Fruit fly (Drosophila melanogaster): ENCODE results near the gene RpL36A.

The RpL36A gene

dm6 chr2L:8009283-8010211 lies 33.2 kb downstream of the RpL36A start, which contains the start of gene CG12560 (continued):
- TF ChIP-seq CG2202 (tag; optimal IDR thresholded peaks at IDR 0.05) (no peak), B-H2 (GFP tag; optimal IDR thresholded peaks at IDR 0.05) (peak; percentile 6), dm (GFP tag; optimal IDR thresholded peaks at IDR 0.05) (peak; percentile 27), CG4707 (GFP tag; optimal IDR thresholded peaks at IDR 0.05) (no peak), Bteb2 (GFP tag; optimal IDR thresholded peaks at IDR 0.05) (no peak), gem (tag; optimal IDR thresholded peaks at IDR 0.05) (peak; percentile 24), TFAM (GFP tag; optimal IDR thresholded peaks at IDR 0.05) (no peak), cwo (GFP tag; optimal IDR thresholded peaks at IDR 0.05) (no peak), Atf6 (GFP tag; IDR thresholded peaks at IDR 0.05) (peak; percentile 31; the same call in 1 of the 2 replicates), Dp (GFP tag; optimal IDR thresholded peaks at IDR 0.05) (no peak), her (GFP tag; optimal IDR thresholded peaks at IDR 0.05) (peak; percentile 43), vfl (GFP tag; optimal IDR thresholded peaks at IDR 0.05) (peak; percentile 2), dysf (GFP tag; IDR thresholded peaks at IDR 0.05) (peak; percentile 39; the same call in 2 of the 3 replicates), CG13123 (GFP tag; optimal IDR thresholded peaks at IDR 0.05) (peak; percentile 2), CG10543 (GFP tag; optimal IDR thresholded peaks at IDR 0.05) (peak; percentile 23), CG32772 (GFP tag; IDR thresholded peaks at IDR 0.05) (peak; percentile 68), CG6791 (GFP tag; IDR thresholded peaks at IDR 0.05; ENCODE audit: partially characterized antibody) (no peak), CG2712 (tag; optimal IDR thresholded peaks at IDR 0.05) (no peak), Sox100B (GFP tag; optimal IDR thresholded peaks at IDR 0.05) (peak; percentile 19), Sox102F (GFP tag; optimal IDR thresholded peaks at IDR 0.05) (peak; percentile 32), CG17361 (GFP tag; IDR thresholded peaks at IDR 0.05) (no peak), sd (tag; optimal IDR thresholded peaks at IDR 0.05) (peak; percentile 78), CG13296 (GFP tag; optimal IDR thresholded peaks at IDR 0.05) (no peak), dmrt99B (tag; optimal IDR thresholded peaks at IDR 0.05) (peak; percentile 33), CG15479 (GFP tag; optimal IDR thresholded peaks at IDR 0.05) (no peak), Scr (GFP tag; IDR thresholded peaks at IDR 0.05; ENCODE audit: partially characterized antibody) (0 out of 2 replicates have a peak, but pooled peaks have one; percentile 21), Opbp (GFP tag; IDR thresholded peaks at IDR 0.05; ENCODE audit: partially characterized antibody) (0 out of 3 replicates have a peak, but pooled peaks have one; percentile 38), sr (GFP tag; IDR thresholded peaks at IDR 0.05) (no peak), zf30C (GFP tag; optimal IDR thresholded peaks at IDR 0.05) (no peak), CG2129 (GFP tag; IDR thresholded peaks at IDR 0.05; ENCODE audit: partially characterized antibody) (no peak), lilli (GFP tag; optimal IDR thresholded peaks at IDR 0.05) (peak; percentile 24), prd (optimal IDR thresholded peaks at IDR 0.05) (no peak), prd (GFP tag; IDR thresholded peaks at IDR 0.05) (no peak), bsh (GFP tag; optimal IDR thresholded peaks at IDR 0.05) (peak in 1 of 2 experiments; percentile 27), CG33557 (GFP tag; optimal IDR thresholded peaks at IDR 0.05) (no peak), pros (GFP tag; optimal IDR thresholded peaks at IDR 0.05) (no peak), CG2120 (GFP tag; optimal IDR thresholded peaks at IDR 0.05) (no peak), slbo (GFP tag; IDR thresholded peaks at IDR 0.05) (0 out of 2 replicates have a peak, but pooled peaks have one; percentile 2), CG11695 (GFP tag; IDR thresholded peaks at IDR 0.05) (peak; percentile 26; the same call in 1 of the 3 replicates), CG31441 (GFP tag; IDR thresholded peaks at IDR 0.05) (no peak), CG11456 (GFP tag; IDR thresholded peaks at IDR 0.05) (peak; percentile 47; the same call in 1 of the 3 replicates), CG18599 (GFP tag; optimal IDR thresholded peaks at IDR 0.05) (peak; percentile 30), Sin3A (optimal IDR thresholded peaks at IDR 0.05) (no peak), Hmr (GFP tag; optimal IDR thresholded peaks at IDR 0.05) (peak; percentile 9), Spps (tag; optimal IDR thresholded peaks at IDR 0.05) (no peak), E2f1 (GFP tag; IDR thresholded peaks at IDR 0.05) (0 out of 2 replicates have a peak, but pooled peaks have one; percentile 22), row (GFP tag; IDR thresholded peaks at IDR 0.05) (peak; percentile 43; the same call in 1 of the 3 replicates), Six4 (GFP tag; optimal IDR thresholded peaks at IDR 0.05) (no peak)
